Worm (Caenorhabditis elegans) whole organism, L4 larva: ENCODE results near the gene F55A11.8.
A peak's percentile ranks its signal among the peaks of the same experiment; 100 is the strongest.

ENCODE experiments used
- F10B5.3 ChIP-seq: sonication (generic microtip); optimal IDR thresholded peaks from 2 replicates; lab custom pipeline; 2016; ENCODE audit warnings: mild to moderate bottlenecking, missing genetic modification characterization, missing compliant biosample characterization
- F44E2.7 ChIP-seq: fragments of 200-800 bp; sonication (Bioruptor generic); IDR thresholded peaks from 2 replicates; pipeline ENCODE4 v2.1.2; 2022; ENCODE audit warnings: missing genetic modification characterization, missing compliant biosample characterization
- Y105C5A.15 ChIP-seq: fragments of 200-800 bp; sonication (Bioruptor generic); IDR thresholded peaks from 2 replicates; pipeline ENCODE4 v1.3.6; 2022; ENCODE audit warnings: missing genetic modification characterization, missing compliant biosample characterization
- Y75B8A.6 ChIP-seq: fragments of 200-800 bp; sonication (Bioruptor generic); IDR thresholded peaks from 2 replicates; pipeline ENCODE4 v1.3.6; 2022; ENCODE audit warnings: missing genetic modification reagents, missing genetic modification characterization, missing compliant biosample characterization
- ZK337.2 ChIP-seq: fragments of 200-800 bp; sonication (Bioruptor generic); IDR thresholded peaks from 2 replicates; pipeline ENCODE4 v1.3.6; 2022; ENCODE audit warnings: missing genetic modification reagents, missing genetic modification characterization, missing compliant biosample characterization
- ZK546.5 ChIP-seq, 2 experiments: sonication (generic microtip); optimal IDR thresholded peaks; 2 replicates each; lab custom pipeline; 2017; ENCODE audit warnings: missing biosample characterization in 2 of 2, missing genetic modification characterization in 2 of 2
- ama-1 ChIP-seq: fragments of 150-350 bp; optimal IDR thresholded peaks from 2 replicates; lab custom pipeline; 2014; ENCODE audit warnings: inconsistent platforms, mixed read lengths
- arid-1 ChIP-seq: fragments of 200-800 bp; sonication (Bioruptor generic); conservative IDR thresholded peaks from 2 replicates; pipeline ENCODE4 v1.3.6; 2022; ENCODE audit warnings: missing genetic modification reagents, missing genetic modification characterization, missing compliant biosample characterization
- ceh-44 ChIP-seq: fragments of 200-800 bp; sonication (Bioruptor generic); IDR thresholded peaks from 2 replicates; pipeline ENCODE4 v1.3.6; 2022; ENCODE audit warnings: missing genetic modification reagents, missing genetic modification characterization, missing compliant biosample characterization
- cey-2 ChIP-seq: sonication (generic microtip); optimal IDR thresholded peaks from 3 replicates; lab custom pipeline; 2017; ENCODE audit warnings: missing genetic modification characterization, mild to moderate bottlenecking, missing compliant biosample characterization, antibody characterized with exemption, borderline replicate concordance; ENCODE audit not compliant: insufficient read depth
- ctbp-1 ChIP-seq: fragments of 200-800 bp; sonication (Bioruptor generic); IDR thresholded peaks from 2 replicates; pipeline ENCODE4 v1.3.6; 2022; ENCODE audit warnings: missing genetic modification reagents, missing genetic modification characterization, missing compliant biosample characterization
- daf-12 ChIP-seq: fragments of 150-350 bp; optimal IDR thresholded peaks from 2 replicates; lab custom pipeline; 2014; ENCODE audit warnings: missing biosample characterization, missing genetic modification reagents, missing genetic modification characterization
- daf-8 ChIP-seq: fragments of 200-800 bp; sonication (Bioruptor generic); IDR thresholded peaks from 2 replicates; pipeline ENCODE4 v1.3.6; 2022; ENCODE audit warnings: missing genetic modification characterization, missing compliant biosample characterization
- dmd-9 ChIP-seq: fragments of 200-800 bp; sonication (Bioruptor generic); IDR thresholded peaks from 2 replicates; pipeline ENCODE4 v1.3.6; 2022; ENCODE audit warnings: missing genetic modification reagents, missing genetic modification characterization, missing compliant biosample characterization
- duxl-1 ChIP-seq: sonication (generic microtip); optimal IDR thresholded peaks from 2 replicates; lab custom pipeline; 2016; ENCODE audit warnings: mild to moderate bottlenecking, missing genetic modification characterization, moderate library complexity, missing compliant biosample characterization; ENCODE audit not compliant: poor library complexity
- gei-8 ChIP-seq: fragments of 200-800 bp; sonication (Bioruptor generic); optimal IDR thresholded peaks from 2 replicates; lab custom pipeline; 2018; ENCODE audit warnings: mild to moderate bottlenecking, missing genetic modification characterization, missing compliant biosample characterization
- hlh-11 ChIP-seq: fragments of 200-800 bp; sonication (Bioruptor generic); optimal IDR thresholded peaks from 2 replicates; lab custom pipeline; 2018; ENCODE audit warnings: mild to moderate bottlenecking, missing genetic modification characterization, missing compliant biosample characterization
- hlh-30 ChIP-seq: sonication (generic microtip); optimal IDR thresholded peaks from 2 replicates; lab custom pipeline; 2017; ENCODE audit warnings: antibody characterized with exemption, mild to moderate bottlenecking, missing genetic modification characterization, missing compliant biosample characterization; ENCODE audit not compliant: insufficient read depth
- hmg-1.1 ChIP-seq: fragments of 200-800 bp; sonication (Bioruptor generic); IDR thresholded peaks from 2 replicates; pipeline ENCODE4 v1.3.6; 2022; ENCODE audit warnings: missing genetic modification reagents, missing genetic modification characterization, missing compliant biosample characterization
- jun-1 ChIP-seq: fragments of 150-350 bp; optimal IDR thresholded peaks from 2 replicates; lab custom pipeline; 2014; ENCODE audit warnings: missing biosample characterization, missing genetic modification reagents, missing genetic modification characterization
- lsy-2 ChIP-seq, 2 experiments: fragments of 150-350 bp in 1 of 2; sonication (generic microtip) in 1 of 2; optimal IDR thresholded peaks; 2 replicates each; lab custom pipeline; 2014 to 2017; ENCODE audit warnings: missing biosample characterization in 2 of 2, missing genetic modification characterization in 2 of 2
- mdl-1 ChIP-seq, 2 experiments: fragments of 150-350 bp in 1 of 2; sonication (generic microtip) in 1 of 2; optimal IDR thresholded peaks; 2 replicates each; lab custom pipeline; 2014 to 2017; ENCODE audit warnings: missing biosample characterization in 2 of 2, missing genetic modification characterization in 2 of 2
- mep-1 ChIP-seq: fragments of 150-350 bp; sonication (generic microtip); optimal IDR thresholded peaks from 3 replicates; lab custom pipeline; 2014; ENCODE audit warnings: missing biosample characterization, missing genetic modification characterization
- mxl-2 ChIP-seq: fragments of 200-800 bp; sonication (Bioruptor generic); conservative IDR thresholded peaks from 2 replicates; pipeline ENCODE4 v1.3.6; 2022; ENCODE audit warnings: missing genetic modification reagents, missing genetic modification characterization, missing compliant biosample characterization
- mxl-3 ChIP-seq: fragments of 200-800 bp; sonication (Bioruptor generic); optimal IDR thresholded peaks from 2 replicates; lab custom pipeline; 2018; ENCODE audit warnings: mild to moderate bottlenecking, missing genetic modification characterization, missing compliant biosample characterization
- nhr-111 ChIP-seq: fragments of 200-800 bp; sonication (Bioruptor generic); optimal IDR thresholded peaks from 2 replicates; lab custom pipeline; 2018; ENCODE audit warnings: mild to moderate bottlenecking, missing genetic modification characterization, missing compliant biosample characterization
- nhr-237 ChIP-seq: sonication (generic microtip); optimal IDR thresholded peaks from 2 replicates; lab custom pipeline; 2017; ENCODE audit warnings: missing biosample characterization, missing genetic modification characterization
- nhr-25 ChIP-seq: sonication (generic microtip); optimal IDR thresholded peaks from 2 replicates; lab custom pipeline; 2017; ENCODE audit warnings: missing genetic modification characterization, mild to moderate bottlenecking, missing compliant biosample characterization, antibody characterized with exemption, moderate library complexity, borderline replicate concordance; ENCODE audit not compliant: insufficient read depth
- nhr-28 ChIP-seq: fragments of 150-350 bp; optimal IDR thresholded peaks from 2 replicates; lab custom pipeline; 2014; ENCODE audit warnings: missing biosample characterization, missing genetic modification characterization
- nhr-48 ChIP-seq: sonication (generic microtip); optimal IDR thresholded peaks from 2 replicates; lab custom pipeline; 2016; ENCODE audit warnings: mild to moderate bottlenecking, missing genetic modification characterization, missing compliant biosample characterization
- nhr-77 ChIP-seq: fragments of 150-350 bp; optimal IDR thresholded peaks from 2 replicates; lab custom pipeline; 2014; ENCODE audit warnings: missing biosample characterization, missing genetic modification characterization
- rbr-2 ChIP-seq: sonication (generic microtip); optimal IDR thresholded peaks from 2 replicates; lab custom pipeline; 2016; ENCODE audit warnings: missing genotype, missing genetic modification characterization, missing compliant biosample characterization
- saeg-2 ChIP-seq: fragments of 200-800 bp; sonication (Bioruptor generic); IDR thresholded peaks from 2 replicates; pipeline ENCODE4 v1.3.6; 2022; ENCODE audit warnings: missing genetic modification reagents, missing genetic modification characterization, missing compliant biosample characterization
- snpc-4 ChIP-seq: fragments of 150-350 bp; optimal IDR thresholded peaks from 2 replicates; lab custom pipeline; 2014; ENCODE audit warnings: missing biosample characterization, missing genetic modification characterization
- spr-1 ChIP-seq: sonication (generic microtip); optimal IDR thresholded peaks from 2 replicates; lab custom pipeline; 2016; ENCODE audit warnings: mild to moderate bottlenecking, missing genetic modification characterization, missing compliant biosample characterization
- tra-1 ChIP-seq: fragments of 200-800 bp; sonication (Bioruptor generic); IDR thresholded peaks from 2 replicates; pipeline ENCODE4 v1.3.6; 2022; ENCODE audit warnings: missing genetic modification reagents, missing genetic modification characterization, missing compliant biosample characterization
- unc-62 ChIP-seq, 3 experiments: fragments of 150-350 bp in 1 of 3; sonication (generic microtip); optimal IDR thresholded peaks in 2 of 3; peaks in 1 of 3; 1 replicate in 1 of 3; 2 replicates in 2 of 3; lab custom pipeline; 2014 to 2017; ENCODE audit warnings: missing biosample characterization in 3 of 3, missing genetic modification characterization in 3 of 3, missing genetic modification reagents in 3 of 3, missing genotype in 1 of 3
- zag-1 ChIP-seq: fragments of 150-350 bp; optimal IDR thresholded peaks from 2 replicates; lab custom pipeline; 2014; ENCODE audit warnings: missing biosample characterization, missing genetic modification characterization

The F55A11.8 gene

ce11 chrV:11795352-11795751 is 7.4 kb downstream of the F55A11.8 start:
- no peak for TF ChIP-seq nhr-111 (GFP tag; lab: Kevin White, UChicago)
- TF ChIP-seq snpc-4 (tag; lab: Kevin White, UChicago), result no peak
- no peak for TF ChIP-seq dmd-9 (GFP tag; lab: Robert Waterston, UW)
- no peak for TF ChIP-seq cey-2 (tag; lab: Kevin White, UChicago)
- TF ChIP-seq Y75B8A.6, result no peak
- no peak for TF ChIP-seq gei-8
- TF ChIP-seq ama-1, result no peak
- TF ChIP-seq F10B5.3 (tag; lab: Kevin White, UChicago), result no peak
- TF ChIP-seq arid-1 (GFP tag; lab: Robert Waterston, UW), result no peak
- no peak for TF ChIP-seq daf-12 (tag; lab: Kevin White, UChicago)
- peak; percentile 36 for TF ChIP-seq hlh-30 (tag; lab: Kevin White, UChicago)
- no peak for TF ChIP-seq nhr-237 (tag; lab: Kevin White, UChicago)
- TF ChIP-seq hlh-11, result peak; percentile 7
- TF ChIP-seq mep-1 (tag; lab: Kevin White, UChicago), result no peak

ce11 chrV:11796343-11796742 is 8.4 kb downstream of the F55A11.8 start:
- TF ChIP-seq unc-62 (GFP tag; optimal IDR thresholded peaks at IDR 0.05 in 1 of 2; lab: Kevin White, UChicago), result peak in 1 of 2 experiments; percentile 98
- no peak for TF ChIP-seq unc-62 (tag; optimal IDR thresholded peaks at IDR 0.05; lab: Kevin White, UChicago)
- no peak for TF ChIP-seq hmg-1.1 (GFP tag; lab: Robert Waterston, UW)
- TF ChIP-seq snpc-4 (tag; lab: Kevin White, UChicago), result no peak
- TF ChIP-seq nhr-28 (tag; lab: Kevin White, UChicago), result peak; percentile 11
- peak in 1 of 2 experiments; percentile 6 for TF ChIP-seq lsy-2 (tag; optimal IDR thresholded peaks at IDR 0.05; lab: Kevin White, UChicago)
- no peak for TF ChIP-seq spr-1 (tag; lab: Kevin White, UChicago)
- TF ChIP-seq hlh-30 (tag; lab: Kevin White, UChicago), result peak; percentile 17
- no peak for TF ChIP-seq ZK546.5 (tag; optimal IDR thresholded peaks at IDR 0.05; lab: Kevin White, UChicago)
- TF ChIP-seq mxl-3 (GFP tag; lab: Kevin White, UChicago), result peak; percentile 29
- no peak for TF ChIP-seq ZK337.2 (GFP tag; lab: Robert Waterston, UW)
- TF ChIP-seq hlh-11, result peak; percentile 18
- TF ChIP-seq mdl-1 (tag; optimal IDR thresholded peaks at IDR 0.05; lab: Kevin White, UChicago), result peak in 1 of 2 experiments; percentile 30
- TF ChIP-seq tra-1 (GFP tag; lab: Robert Waterston, UW), result 0 out of 2 replicates have a peak, but pooled peaks have one; percentile 14
- TF ChIP-seq, all 104 proteins: peak for 8

- no peak for TF ChIP-seq nhr-48 (tag; lab: Kevin White, UChicago)
- peak; percentile 12 for TF ChIP-seq hlh-11
- TF ChIP-seq nhr-28 (tag; lab: Kevin White, UChicago), result no peak
- TF ChIP-seq hlh-30 (tag; lab: Kevin White, UChicago), result peak; percentile 25
- peak; percentile 70 for TF ChIP-seq mxl-3 (GFP tag; lab: Kevin White, UChicago)
- TF ChIP-seq, all 104 proteins: peak for 3
These were observed 9.4 kb downstream of the F55A11.8 start for ce11 chrV:11797272-11797855.

ce11 chrV:11798320-11798719 is 10.3 kb downstream of the F55A11.8 start:
- TF ChIP-seq saeg-2 (no peak), hlh-30 (tag; lab: Kevin White, UChicago) (peak; percentile 63)

- peak; percentile 94 for TF ChIP-seq mxl-2 (GFP tag; lab: Robert Waterston, UW)
- TF ChIP-seq ama-1, result no peak
- TF ChIP-seq nhr-77 (tag; lab: Kevin White, UChicago), result no peak
- TF ChIP-seq saeg-2, result 0 out of 2 replicates have a peak, but pooled peaks have one; percentile 5
- peak; percentile 49 for TF ChIP-seq jun-1 (tag; lab: Kevin White, UChicago)
- TF ChIP-seq ctbp-1, result peak; percentile 74
- TF ChIP-seq cey-2 (tag; lab: Kevin White, UChicago), result peak; percentile 96
- TF ChIP-seq mep-1 (tag; lab: Kevin White, UChicago), result peak; percentile 49
- TF ChIP-seq duxl-1, result peak; percentile 28
- TF ChIP-seq unc-62 (GFP tag; optimal IDR thresholded peaks at IDR 0.05 in 1 of 2; lab: Kevin White, UChicago), result peak in 1 of 2 experiments; percentile 93
- no peak for TF ChIP-seq unc-62 (tag; optimal IDR thresholded peaks at IDR 0.05; lab: Kevin White, UChicago)
- TF ChIP-seq zag-1, result no peak
- TF ChIP-seq F44E2.7, result no peak
- no peak for TF ChIP-seq Y105C5A.15 (GFP tag; lab: Robert Waterston, UW)
- no peak for TF ChIP-seq ceh-44 (GFP tag; lab: Robert Waterston, UW)
- TF ChIP-seq daf-8, result no peak
- peak; percentile 30 for TF ChIP-seq rbr-2 (tag; lab: Kevin White, UChicago)
- TF ChIP-seq hmg-1.1 (GFP tag; lab: Robert Waterston, UW), result 0 out of 2 replicates have a peak, but pooled peaks have one; percentile 34
- peak; percentile 72 for TF ChIP-seq nhr-25 (tag; lab: Kevin White, UChicago)
These were observed 11.3 kb downstream of the F55A11.8 start for ce11 chrV:11799252-11799822.
